Fruit fly (Drosophila melanogaster): ENCODE measurements around the gene CG17450.
"Not testable (repeated sequence)": the region's sequence is repeated elsewhere in the genome, so short reads cannot be mapped to it uniquely, and the experiment has no call there.

dm6 chrX:21611426-21611825 is 2.7 kb upstream of the CG17450 start, which contains the start of gene CG33502:
- not testable (repeated sequence) for TF ChIP-seq CG33017 (tag; optimal IDR thresholded peaks at IDR 0.05); cic (GFP tag; optimal IDR thresholded peaks at IDR 0.05); Mnt (GFP tag; optimal IDR thresholded peaks at IDR 0.05); cnc (optimal IDR thresholded peaks at IDR 0.05); Clk (GFP tag; optimal IDR thresholded peaks at IDR 0.05); kay (GFP tag; ENCODE audit: borderline replicate concordance); CG11617 (GFP tag; optimal IDR thresholded peaks at IDR 0.05); toe (GFP tag; optimal IDR thresholded peaks at IDR 0.05); tj (GFP tag; optimal IDR thresholded peaks at IDR 0.05); CG14711 (tag; optimal IDR thresholded peaks at IDR 0.05)
